Fruit fly (Drosophila melanogaster) whole organism, embryonic: ENCODE results near the gene CG14036.

Experiments
- Abd-B ChIP-seq: fragments of 200-800 bp; sonication (Bioruptor generic); optimal IDR thresholded peaks from 2 replicates; lab custom pipeline; 2018; ENCODE audit warnings: missing biosample characterization, mild to moderate bottlenecking, missing genetic modification characterization, moderate library complexity
- Aef1 ChIP-seq: fragments of 200-800 bp; sonication (Bioruptor generic); IDR thresholded peaks from 3 replicates; pipeline ENCODE4 v1.3.6; 2022; ENCODE audit warnings: missing biosample characterization, missing genetic modification characterization
- CG1024 ChIP-seq: fragments of 200-800 bp; sonication (Bioruptor generic); IDR thresholded peaks from 2 replicates; pipeline ENCODE4 v1.3.6; 2022; ENCODE audit warnings: missing biosample characterization, missing genetic modification characterization
- CG12659 ChIP-seq: fragments of 200-800 bp; sonication (Bioruptor generic); optimal IDR thresholded peaks from 3 replicates; lab custom pipeline; 2017; ENCODE audit warnings: mild to moderate bottlenecking, missing biosample characterization, missing genetic modification reagents, missing genetic modification characterization
- CG12744 ChIP-seq: fragments of 200-800 bp; sonication (Bioruptor generic); optimal IDR thresholded peaks from 2 replicates; lab custom pipeline; 2016; ENCODE audit warnings: missing biosample characterization, missing genetic modification characterization
- CG13287 ChIP-seq: fragments of 200-800 bp; sonication (Bioruptor generic); IDR thresholded peaks from 2 replicates; pipeline ENCODE4 v1.3.6; 2022; ENCODE audit warnings: missing biosample characterization, missing genetic modification characterization; ENCODE audit not compliant: partially characterized antibody
- CG14667 ChIP-seq: fragments of 200-800 bp; sonication (Bioruptor generic); IDR thresholded peaks from 2 replicates; pipeline ENCODE4 v1.3.6; 2022; ENCODE audit warnings: missing biosample characterization, missing genetic modification characterization
- CG15696 ChIP-seq: fragments of 200-800 bp; sonication (Bioruptor generic); optimal IDR thresholded peaks from 2 replicates; lab custom pipeline; 2019; ENCODE audit warnings: missing biosample characterization, mild to moderate bottlenecking, missing genetic modification characterization, moderate library complexity
- CG16813 ChIP-seq: fragments of 200-800 bp; sonication (Bioruptor generic); IDR thresholded peaks from 3 replicates; pipeline ENCODE4 v1.3.6; 2022; ENCODE audit warnings: missing biosample characterization, missing genetic modification characterization; ENCODE audit not compliant: partially characterized antibody
- CG18011 ChIP-seq: fragments of 200-800 bp; sonication (Bioruptor generic); optimal IDR thresholded peaks from 2 replicates; lab custom pipeline; 2017; ENCODE audit warnings: missing biosample characterization, missing genetic modification characterization, mild to moderate bottlenecking, moderate library complexity, missing genotype
- CG18599 ChIP-seq: fragments of 200-800 bp; sonication (Bioruptor generic); optimal IDR thresholded peaks from 3 replicates; lab custom pipeline; 2017; ENCODE audit warnings: missing biosample characterization, missing genetic modification characterization, mild to moderate bottlenecking, moderate library complexity, missing genetic modification reagents
- CG2199 ChIP-seq: fragments of 200-800 bp; sonication (Bioruptor generic); IDR thresholded peaks from 3 replicates; pipeline ENCODE4 v1.3.6; 2022; ENCODE audit warnings: missing biosample characterization, missing genetic modification characterization
- CG32767 ChIP-seq: fragments of 200-800 bp; sonication (Bioruptor generic); IDR thresholded peaks from 2 replicates; pipeline ENCODE4 v1.3.6; 2022; ENCODE audit warnings: missing biosample characterization, missing genetic modification characterization
- CG4424 ChIP-seq: fragments of 200-800 bp; sonication (Bioruptor generic); optimal IDR thresholded peaks from 3 replicates; lab custom pipeline; 2016; ENCODE audit warnings: missing biosample characterization, missing genetic modification characterization
- CG6791 ChIP-seq: fragments of 200-800 bp; sonication (Bioruptor generic); IDR thresholded peaks from 3 replicates; pipeline ENCODE4 v1.3.6; 2022; ENCODE audit warnings: missing biosample characterization, missing genetic modification characterization; ENCODE audit not compliant: partially characterized antibody
- CG8478 ChIP-seq: fragments of >200 bp; optimal IDR thresholded peaks from 2 replicates; lab custom pipeline; 2018
- CoRest ChIP-seq: fragments of 200-800 bp; sonication (Bioruptor generic); optimal IDR thresholded peaks from 3 replicates; lab custom pipeline; 2018; ENCODE audit warnings: missing biosample characterization, mild to moderate bottlenecking, missing genetic modification characterization, moderate library complexity
- Fer3 ChIP-seq: fragments of 200-800 bp; sonication (Bioruptor generic); optimal IDR thresholded peaks from 2 replicates; lab custom pipeline; 2018; ENCODE audit warnings: missing biosample characterization, mild to moderate bottlenecking, missing genetic modification characterization, moderate library complexity
- H15 ChIP-seq: fragments of 200-800 bp; sonication (Bioruptor generic); IDR thresholded peaks from 3 replicates; pipeline ENCODE4 v1.3.6; 2022; ENCODE audit warnings: missing biosample characterization, missing genetic modification characterization
- HLH54F ChIP-seq: fragments of 200-800 bp; sonication (Bioruptor generic); optimal IDR thresholded peaks from 3 replicates; lab custom pipeline; 2016; ENCODE audit warnings: missing biosample characterization, missing genetic modification characterization
- Hey ChIP-seq: fragments of 200-800 bp; sonication (Bioruptor generic); optimal IDR thresholded peaks from 3 replicates; lab custom pipeline; 2018; ENCODE audit warnings: missing biosample characterization, mild to moderate bottlenecking, missing genetic modification characterization
- Hr39 ChIP-seq: fragments of >200 bp; optimal IDR thresholded peaks from 2 replicates; lab custom pipeline; 2017
- Hr78 ChIP-seq, 2 experiments: fragments of 200-800 bp in 1 of 2; fragments of >200 bp in 1 of 2; sonication (Bioruptor generic) in 1 of 2; optimal IDR thresholded peaks; 2 replicates each; lab custom pipeline; 2017 to 2019; ENCODE audit warnings: missing biosample characterization in 2 of 2, missing genetic modification characterization in 2 of 2, mild to moderate bottlenecking in 1 of 2, moderate library complexity in 1 of 2
- Kr ChIP-seq: fragments of 200-800 bp; sonication (Bioruptor generic); optimal IDR thresholded peaks from 2 replicates; lab custom pipeline; 2017; ENCODE audit warnings: missing biosample characterization, mild to moderate bottlenecking, missing genetic modification characterization
- Lpt ChIP-seq: fragments of >200 bp; optimal IDR thresholded peaks from 2 replicates; lab custom pipeline; 2018; ENCODE audit warnings: missing biosample characterization, missing genetic modification characterization
- Mrtf ChIP-seq: fragments of 200-800 bp; sonication (Bioruptor generic); IDR thresholded peaks from 3 replicates; pipeline ENCODE4 v1.3.6; 2022; ENCODE audit warnings: missing biosample characterization, missing genetic modification characterization
- NC2α ChIP-seq: fragments of 200-800 bp; sonication (Bioruptor generic); optimal IDR thresholded peaks from 2 replicates; lab custom pipeline; 2016; ENCODE audit warnings: missing biosample characterization, missing genetic modification characterization
- Neu2 ChIP-seq: fragments of 200-800 bp; sonication (Bioruptor generic); optimal IDR thresholded peaks from 3 replicates; lab custom pipeline; 2016; ENCODE audit warnings: missing biosample characterization, missing genetic modification characterization, borderline replicate concordance
- Oli ChIP-seq: fragments of 200-800 bp; sonication (Bioruptor generic); optimal IDR thresholded peaks from 2 replicates; lab custom pipeline; 2018; ENCODE audit warnings: missing biosample characterization, mild to moderate bottlenecking, missing genetic modification characterization, moderate library complexity
- Opbp ChIP-seq: fragments of 200-800 bp; sonication (Bioruptor generic); IDR thresholded peaks from 3 replicates; pipeline ENCODE4 v1.3.6; 2022; ENCODE audit warnings: missing biosample characterization, missing genetic modification characterization; ENCODE audit not compliant: partially characterized antibody
- Pdp1 ChIP-seq, 2 experiments: fragments of 200-800 bp; sonication (Bioruptor generic); optimal IDR thresholded peaks; 3 replicates each; lab custom pipeline; 2016; ENCODE audit warnings: missing biosample characterization in 2 of 2, missing genetic modification characterization in 2 of 2, mild to moderate bottlenecking in 1 of 2, moderate library complexity in 1 of 2
- Six4 ChIP-seq: fragments of 200-800 bp; sonication (Bioruptor generic); optimal IDR thresholded peaks from 2 replicates; lab custom pipeline; 2016; ENCODE audit warnings: missing biosample characterization, missing genetic modification characterization
- Ssrp ChIP-seq: fragments of 200-800 bp; sonication (Bioruptor generic); optimal IDR thresholded peaks from 2 replicates; lab custom pipeline; 2018; ENCODE audit warnings: missing biosample characterization, mild to moderate bottlenecking, missing genetic modification characterization, moderate library complexity
- Taf1 ChIP-seq: fragments of 200-800 bp; sonication (Bioruptor generic); IDR thresholded peaks from 2 replicates; pipeline ENCODE4 v1.3.6; 2022; ENCODE audit warnings: missing biosample characterization, missing genetic modification characterization
- Usf ChIP-seq: fragments of 200-800 bp; sonication (Bioruptor generic); optimal IDR thresholded peaks from 2 replicates; lab custom pipeline; 2017; ENCODE audit warnings: missing genotype, missing biosample characterization, missing genetic modification characterization
- al ChIP-seq: fragments of 200-800 bp; sonication (Bioruptor generic); IDR thresholded peaks from 2 replicates; pipeline ENCODE4 v1.3.6; 2022; ENCODE audit warnings: missing biosample characterization, missing genetic modification characterization
- bigmax ChIP-seq: fragments of 200-800 bp; sonication (Bioruptor generic); optimal IDR thresholded peaks from 2 replicates; lab custom pipeline; 2018; ENCODE audit warnings: missing biosample characterization, mild to moderate bottlenecking, missing genetic modification characterization
- exex ChIP-seq: fragments of 200-800 bp; sonication (Bioruptor generic); optimal IDR thresholded peaks from 4 replicates; lab custom pipeline; 2018; ENCODE audit warnings: missing biosample characterization, mild to moderate bottlenecking, missing genetic modification characterization, moderate library complexity
- gcm ChIP-seq: fragments of 200-800 bp; sonication (Bioruptor generic); optimal IDR thresholded peaks from 2 replicates; lab custom pipeline; 2019; ENCODE audit warnings: missing biosample characterization, mild to moderate bottlenecking, missing genetic modification characterization, moderate library complexity
- kah ChIP-seq: fragments of 200-800 bp; sonication (Bioruptor generic); optimal IDR thresholded peaks from 2 replicates; lab custom pipeline; 2018; ENCODE audit warnings: missing biosample characterization, mild to moderate bottlenecking, missing genetic modification characterization
- klu ChIP-seq: fragments of 200-800 bp; sonication (Bioruptor generic); IDR thresholded peaks from 2 replicates; pipeline ENCODE4 v1.3.6; 2022; ENCODE audit warnings: missing biosample characterization, missing genetic modification characterization
- lbe ChIP-seq: fragments of 200-800 bp; sonication (Bioruptor generic); optimal IDR thresholded peaks from 2 replicates; lab custom pipeline; 2016; ENCODE audit warnings: missing biosample characterization, mild to moderate bottlenecking, missing genetic modification characterization
- nau ChIP-seq: fragments of 200-800 bp; sonication (Bioruptor generic); optimal IDR thresholded peaks from 3 replicates; lab custom pipeline; 2017; ENCODE audit warnings: missing biosample characterization, mild to moderate bottlenecking, missing genetic modification characterization, missing genetic modification reagents
- peb ChIP-seq: fragments of 200-800 bp; sonication (Bioruptor generic); IDR thresholded peaks from 2 replicates; pipeline ENCODE4 v1.3.6; 2022; ENCODE audit warnings: missing biosample characterization, missing genetic modification characterization
- scrt ChIP-seq: fragments of 200-800 bp; sonication (Bioruptor generic); optimal IDR thresholded peaks from 2 replicates; lab custom pipeline; 2018; ENCODE audit warnings: missing biosample characterization, mild to moderate bottlenecking, missing genetic modification characterization, moderate library complexity
- sug ChIP-seq: fragments of 200-800 bp; optimal IDR thresholded peaks from 2 replicates; lab custom pipeline; 2019; ENCODE audit warnings: missing biosample characterization, mild to moderate bottlenecking, missing genetic modification characterization, moderate library complexity
- trem ChIP-seq: fragments of 200-800 bp; optimal IDR thresholded peaks from 3 replicates; lab custom pipeline; 2019; ENCODE audit warnings: missing biosample characterization, mild to moderate bottlenecking, missing genetic modification characterization, moderate library complexity
- twi ChIP-seq: fragments of 200-800 bp; optimal IDR thresholded peaks from 2 replicates; lab custom pipeline; 2019; ENCODE audit warnings: missing biosample characterization, mild to moderate bottlenecking, missing genetic modification characterization, moderate library complexity
- yki ChIP-seq: fragments of >200 bp; optimal IDR thresholded peaks from 3 replicates; lab custom pipeline; 2018
- zfh1 ChIP-seq: fragments of 200-800 bp; sonication (Bioruptor generic); IDR thresholded peaks from 3 replicates; pipeline ENCODE4 v1.3.6; 2022; ENCODE audit warnings: missing biosample characterization, missing genetic modification characterization

CG14036 gene

dm6 chr2L:5052367-5052914, 2.4 kb downstream of the CG14036 start, which contains the start of gene senju (continued):
- TF ChIP-seq Kr (GFP tag; lab: Kevin White, UChicago) = peak; percentile 33
- peak; percentile 71 for TF ChIP-seq CG14667 (GFP tag; lab: Robert Waterston, UW)
- peak; percentile 39 for TF ChIP-seq exex (tag; lab: Kevin White, UChicago)
- TF ChIP-seq Hr78 (GFP tag; optimal IDR thresholded peaks at IDR 0.05; lab: Kevin White, UChicago) = peak in 1 of 2 experiments; percentile 59
- TF ChIP-seq klu (GFP tag; lab: Robert Waterston, UW) = peak; percentile 41; the same call in 1 of the 2 replicates
- no peak for TF ChIP-seq CG8478 (lab: Kevin White, UChicago)
- TF ChIP-seq CG18011 (GFP tag; lab: Kevin White, UChicago) = peak; percentile 86
- TF ChIP-seq CG2199 = 0 out of 3 replicates have a peak, but pooled peaks have one; percentile 35
- TF ChIP-seq kah = peak; percentile 21
- peak; percentile 83; the same call in 2 of the 3 replicates for TF ChIP-seq zfh1
- TF ChIP-seq H15 (GFP tag; lab: Robert Waterston, UW) = peak; percentile 60; the same call in 1 of the 3 replicates
- peak; percentile 76 for TF ChIP-seq CG12744 (GFP tag; lab: Kevin White, UChicago)
- TF ChIP-seq Abd-B (GFP tag; lab: Kevin White, UChicago) = peak; percentile 16
- TF ChIP-seq gcm (GFP tag; lab: Kevin White, UChicago) = peak; percentile 41
- peak; percentile 38 for TF ChIP-seq CG15696
- TF ChIP-seq Oli (tag; lab: Kevin White, UChicago) = peak; percentile 78
- peak; percentile 39; the same call in 1 of the 3 replicates for TF ChIP-seq CG16813 (GFP tag; lab: Robert Waterston, UW)
- TF ChIP-seq sug (tag; lab: Kevin White, UChicago) = peak; percentile 85
- peak; percentile 79 for TF ChIP-seq Usf (GFP tag; lab: Kevin White, UChicago)
- TF ChIP-seq Six4 (GFP tag; lab: Kevin White, UChicago) = peak; percentile 84
- TF ChIP-seq CG1024 (GFP tag; lab: Robert Waterston, UW) = peak; percentile 68
- no peak for TF ChIP-seq Neu2 (GFP tag; lab: Kevin White, UChicago)
- TF ChIP-seq Ssrp (tag; lab: Kevin White, UChicago) = peak; percentile 66
- peak; percentile 80 for TF ChIP-seq Mrtf (GFP tag; lab: Robert Waterston, UW)
- peak; percentile 48 for TF ChIP-seq twi (tag; lab: Kevin White, UChicago)
- peak; percentile 66 for TF ChIP-seq NC2α (GFP tag; lab: Kevin White, UChicago)
- TF ChIP-seq Taf1 (GFP tag; lab: Robert Waterston, UW) = peak; percentile 60
- peak; percentile 64; the same call in 1 of the 2 replicates for TF ChIP-seq CG32767
- peak; percentile 69 for TF ChIP-seq Hey (tag; lab: Kevin White, UChicago)
- peak; percentile 100 for TF ChIP-seq Opbp
- peak; percentile 90 for TF ChIP-seq CG12659
- TF ChIP-seq Aef1 (GFP tag; lab: Robert Waterston, UW) = peak; percentile 79
- TF ChIP-seq scrt = peak; percentile 65
- TF ChIP-seq al (GFP tag; lab: Robert Waterston, UW) = peak; percentile 39; the same call in 1 of the 2 replicates
- TF ChIP-seq lbe (GFP tag; lab: Kevin White, UChicago) = peak; percentile 69
- TF ChIP-seq bigmax (GFP tag; lab: Kevin White, UChicago) = peak; percentile 30
- TF ChIP-seq peb (GFP tag; lab: Robert Waterston, UW) = no peak; the same call in 1 of the 2 replicates
- no peak for TF ChIP-seq yki
- peak; percentile 74 for TF ChIP-seq Fer3 (tag; lab: Kevin White, UChicago)
- peak; percentile 51 for TF ChIP-seq trem (tag; lab: Kevin White, UChicago)
- TF ChIP-seq Pdp1 (GFP tag; optimal IDR thresholded peaks at IDR 0.05; lab: Kevin White, UChicago) = peak; percentile 79 to 80
- TF ChIP-seq CG4424 = peak; percentile 90
- TF ChIP-seq Hr39 (lab: Kevin White, UChicago) = peak; percentile 62
- TF ChIP-seq CG6791 = peak; percentile 54
- no peak for TF ChIP-seq Lpt
- TF ChIP-seq HLH54F (GFP tag; lab: Kevin White, UChicago) = peak; percentile 81
- TF ChIP-seq nau (GFP tag; lab: Kevin White, UChicago) = peak; percentile 81
- peak; percentile 69 for TF ChIP-seq CG13287 (GFP tag; lab: Robert Waterston, UW)
- peak; percentile 90 for TF ChIP-seq CG18599 (GFP tag; lab: Kevin White, UChicago)
- peak; percentile 69 for TF ChIP-seq CoRest (tag; lab: Kevin White, UChicago)
